Worm (Caenorhabditis elegans) whole organism, mixed stage, embryonic: ENCODE measurements around the gene pnn-1.

Experiments
- M03D4.4 ChIP-seq: sonication (generic microtip); optimal IDR thresholded peaks from 2 replicates; lab custom pipeline; 2017; ENCODE audit warnings: mild to moderate bottlenecking, missing genetic modification characterization, missing compliant biosample characterization
- bed-3 ChIP-seq: fragments of 200-800 bp; sonication (Bioruptor generic); optimal IDR thresholded peaks from 3 replicates; lab custom pipeline; 2018; ENCODE audit warnings: mild to moderate bottlenecking, missing genetic modification characterization, moderate library complexity, missing compliant biosample characterization
- blmp-1 ChIP-seq: fragments of 150-350 bp; optimal IDR thresholded peaks from 2 replicates; lab custom pipeline; 2014; ENCODE audit warnings: missing biosample characterization, missing genetic modification characterization
- ceh-39 ChIP-seq: fragments of 150-350 bp; optimal IDR thresholded peaks from 2 replicates; lab custom pipeline; 2014; ENCODE audit warnings: missing biosample characterization, missing genetic modification characterization
- ceh-43 ChIP-seq: fragments of 200-800 bp; sonication (Bioruptor generic); optimal IDR thresholded peaks from 2 replicates; lab custom pipeline; 2018; ENCODE audit warnings: mild to moderate bottlenecking, missing genetic modification characterization, moderate library complexity, missing compliant biosample characterization
- ces-1 ChIP-seq: fragments of 150-350 bp; optimal IDR thresholded peaks from 2 replicates; lab custom pipeline; 2014; ENCODE audit warnings: missing biosample characterization, missing genetic modification reagents, missing genetic modification characterization
- cnd-1 ChIP-seq: fragments of 200-800 bp; sonication (Bioruptor generic); optimal IDR thresholded peaks from 2 replicates; lab custom pipeline; 2018; ENCODE audit warnings: mild to moderate bottlenecking, missing genetic modification characterization, missing compliant biosample characterization
- elt-3 ChIP-seq: fragments of 150-350 bp; optimal IDR thresholded peaks from 2 replicates; lab custom pipeline; 2014; ENCODE audit warnings: missing biosample characterization, missing genetic modification characterization
- flh-1 ChIP-seq: fragments of 200-800 bp; sonication (Bioruptor generic); optimal IDR thresholded peaks from 2 replicates; lab custom pipeline; 2018; ENCODE audit warnings: mild to moderate bottlenecking, missing genetic modification characterization, moderate library complexity, missing compliant biosample characterization
- ham-2 ChIP-seq: fragments of 200-800 bp; sonication (Bioruptor generic); optimal IDR thresholded peaks from 2 replicates; lab custom pipeline; 2018; ENCODE audit warnings: mild to moderate bottlenecking, missing genetic modification characterization, missing compliant biosample characterization
- hlh-1 ChIP-seq: fragments of 150-350 bp; optimal IDR thresholded peaks from 2 replicates; lab custom pipeline; 2014; ENCODE audit warnings: missing biosample characterization, missing genetic modification reagents, missing genetic modification characterization
- lin-13 ChIP-seq: fragments of 150-350 bp; optimal IDR thresholded peaks from 2 replicates; lab custom pipeline; 2014; ENCODE audit warnings: missing biosample characterization, missing genetic modification characterization
- lin-32 ChIP-seq: fragments of 200-800 bp; sonication (Bioruptor generic); optimal IDR thresholded peaks from 2 replicates; lab custom pipeline; 2018; ENCODE audit warnings: mild to moderate bottlenecking, missing genetic modification characterization, missing compliant biosample characterization
- lsy-2 ChIP-seq: fragments of 150-350 bp; optimal IDR thresholded peaks from 2 replicates; lab custom pipeline; 2014; ENCODE audit warnings: missing biosample characterization, missing genetic modification characterization
- mab-5 ChIP-seq: fragments of 150-350 bp; optimal IDR thresholded peaks from 2 replicates; lab custom pipeline; 2014; ENCODE audit warnings: missing biosample characterization, missing genetic modification characterization
- mep-1 ChIP-seq: fragments of 150-350 bp; optimal IDR thresholded peaks from 2 replicates; lab custom pipeline; 2017; ENCODE audit warnings: missing biosample characterization, missing genetic modification reagents, missing genetic modification characterization, inconsistent platforms
- nhr-2 ChIP-seq: fragments of 150-350 bp; optimal IDR thresholded peaks from 2 replicates; lab custom pipeline; 2014; ENCODE audit warnings: missing biosample characterization, missing genetic modification characterization
- nhr-237 ChIP-seq: fragments of 150-350 bp; optimal IDR thresholded peaks from 2 replicates; lab custom pipeline; 2014; ENCODE audit warnings: missing biosample characterization, missing genetic modification characterization
- nhr-28 ChIP-seq: fragments of 150-350 bp; optimal IDR thresholded peaks from 2 replicates; lab custom pipeline; 2014; ENCODE audit warnings: missing biosample characterization, missing genetic modification characterization
- nhr-76 ChIP-seq: sonication (generic microtip); optimal IDR thresholded peaks from 2 replicates; lab custom pipeline; 2017; ENCODE audit warnings: missing biosample characterization, missing genetic modification characterization
- pha-4 ChIP-seq: fragments of 150-350 bp; optimal IDR thresholded peaks from 2 replicates; lab custom pipeline; 2018; ENCODE audit warnings: missing biosample characterization, missing genetic modification reagents, missing genetic modification characterization
- sem-2 ChIP-seq: fragments of 200-800 bp; sonication (Bioruptor generic); optimal IDR thresholded peaks from 2 replicates; lab custom pipeline; 2018; ENCODE audit warnings: mild to moderate bottlenecking, missing genetic modification characterization, missing compliant biosample characterization
- snpc-4 ChIP-seq: fragments of 150-350 bp; optimal IDR thresholded peaks from 2 replicates; lab custom pipeline; 2014; ENCODE audit warnings: missing biosample characterization, missing genetic modification characterization
- sptf-1 ChIP-seq: sonication (generic microtip); optimal IDR thresholded peaks from 2 replicates; lab custom pipeline; 2017; ENCODE audit warnings: mild to moderate bottlenecking, missing genetic modification characterization, moderate library complexity, missing compliant biosample characterization
- tbx-8 ChIP-seq: fragments of 200-800 bp; sonication (Bioruptor generic); optimal IDR thresholded peaks from 2 replicates; lab custom pipeline; 2018; ENCODE audit warnings: mild to moderate bottlenecking, missing genetic modification characterization, moderate library complexity, missing compliant biosample characterization
- unc-120 ChIP-seq: sonication (generic microtip); optimal IDR thresholded peaks from 2 replicates; lab custom pipeline; 2017; ENCODE audit warnings: missing genetic modification characterization, missing compliant biosample characterization; ENCODE audit not compliant: poor library complexity, severe bottlenecking
- unc-39 ChIP-seq: fragments of 150-350 bp; optimal IDR thresholded peaks from 2 replicates; lab custom pipeline; 2014; ENCODE audit warnings: missing biosample characterization, missing genetic modification characterization
- ztf-11 ChIP-seq: fragments of 150-350 bp; optimal IDR thresholded peaks from 2 replicates; lab custom pipeline; 2014; ENCODE audit warnings: missing biosample characterization, missing genetic modification characterization

pnn-1 gene

DNA sequence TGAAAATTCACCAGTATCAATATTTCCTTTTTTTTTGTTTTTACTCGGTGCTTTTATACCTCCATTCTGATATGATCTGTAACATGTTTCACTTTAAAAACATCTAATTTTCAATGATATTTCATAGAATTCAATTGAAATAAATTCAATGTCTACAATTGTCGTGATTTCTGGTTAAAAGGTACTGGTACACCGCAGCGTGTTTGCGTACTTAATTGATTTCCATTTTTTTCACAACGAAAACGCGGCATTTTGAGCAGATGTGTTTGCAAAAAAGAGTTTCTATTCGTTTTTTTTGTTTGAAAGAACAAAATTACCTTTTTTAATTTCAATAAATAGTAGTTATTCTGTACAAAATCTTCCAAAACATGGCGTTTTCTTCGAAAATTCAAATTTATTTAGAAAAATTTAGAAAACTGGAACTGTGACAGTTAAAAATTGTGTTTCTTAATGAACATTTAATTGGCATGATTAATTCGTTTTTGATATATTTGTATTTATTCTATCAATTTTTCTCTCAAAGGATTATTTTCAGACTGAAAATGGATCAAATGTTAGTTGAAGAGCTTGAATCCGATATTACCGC is at the start of gene pnn-1:
Gene pnn-1, plus strand, starts transcription at position 536 of the 586 bp plus-strand sequence.
- no peak for TF ChIP-seq nhr-76 (tag; lab: Kevin White, UChicago)
- TF ChIP-seq sem-2 (GFP tag; lab: Kevin White, UChicago): no peak
- TF ChIP-seq ceh-39: no peak
- TF ChIP-seq ces-1 (GFP tag; lab: Kevin White, UChicago): peak; percentile 79
- TF ChIP-seq mep-1: peak; percentile 15
- peak; percentile 57 for TF ChIP-seq lsy-2

DNA sequence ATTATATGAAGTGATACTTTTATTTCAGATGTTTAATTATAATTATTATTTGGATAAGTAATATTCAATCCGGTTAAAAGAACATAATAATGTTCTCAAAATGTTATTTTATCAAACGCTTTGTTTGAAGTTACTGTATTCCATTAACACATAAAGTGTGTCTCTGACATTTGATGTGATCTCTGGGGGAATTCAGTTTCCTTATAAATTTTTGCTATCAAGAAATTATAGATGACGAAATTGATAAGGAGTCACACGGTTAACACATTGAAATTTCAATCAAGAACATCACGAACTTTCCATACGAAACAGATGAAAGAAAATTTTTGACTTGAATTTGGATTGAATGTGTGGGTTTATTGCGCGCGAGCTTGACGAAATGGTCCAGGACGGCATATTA is 49.2 kb upstream of the pnn-1 start:
- TF ChIP-seq nhr-237 (tag; lab: Kevin White, UChicago): no peak
- TF ChIP-seq nhr-28: no peak
- no peak for TF ChIP-seq ceh-43 (GFP tag; lab: Kevin White, UChicago)
- TF ChIP-seq sptf-1 (tag; lab: Kevin White, UChicago): no peak
- TF ChIP-seq lsy-2: no peak
- TF ChIP-seq flh-1 (GFP tag; lab: Kevin White, UChicago): no peak
- no peak for TF ChIP-seq elt-3 (tag; lab: Kevin White, UChicago)
- no peak for TF ChIP-seq bed-3 (GFP tag; lab: Kevin White, UChicago)
- TF ChIP-seq pha-4 (tag; lab: Kevin White, UChicago): no peak
- no peak for TF ChIP-seq mep-1
- TF ChIP-seq blmp-1 (tag; lab: Kevin White, UChicago): no peak
- TF ChIP-seq lin-13 (tag; lab: Kevin White, UChicago): no peak
- TF ChIP-seq M03D4.4 (tag; lab: Kevin White, UChicago): no peak
- TF ChIP-seq lin-32 (GFP tag; lab: Kevin White, UChicago): no peak
- no peak for TF ChIP-seq cnd-1
- TF ChIP-seq, all 35 proteins: peak for 0

DNA sequence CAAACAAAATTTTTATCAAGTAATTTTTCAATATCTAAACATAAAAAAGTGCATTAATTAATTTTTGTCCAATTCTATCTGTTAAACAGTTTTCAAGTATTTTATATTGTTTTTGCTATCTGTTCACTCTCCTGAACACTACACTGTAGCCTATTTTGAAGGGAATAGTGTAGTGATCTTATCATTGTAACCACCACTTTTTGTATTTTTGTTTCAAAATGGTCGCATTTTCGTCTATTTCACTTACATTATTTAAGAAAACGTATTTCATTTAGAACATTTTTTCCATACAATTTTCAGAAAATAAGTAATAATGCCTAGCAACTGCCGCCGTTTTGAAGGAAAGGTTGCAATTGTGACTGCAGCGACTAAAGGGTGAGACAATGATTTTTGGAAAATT is 48.6 kb upstream of the pnn-1 start, which contains the start of gene dhrs-4:
Gene dhrs-4, plus strand, starts transcription at position 301 of the 400 bp plus-strand sequence.
- TF ChIP-seq blmp-1 (tag; lab: Kevin White, UChicago) (no peak), unc-120 (tag; lab: Kevin White, UChicago) (no peak)
- TF ChIP-seq, all 35 proteins: peak for 0

DNA sequence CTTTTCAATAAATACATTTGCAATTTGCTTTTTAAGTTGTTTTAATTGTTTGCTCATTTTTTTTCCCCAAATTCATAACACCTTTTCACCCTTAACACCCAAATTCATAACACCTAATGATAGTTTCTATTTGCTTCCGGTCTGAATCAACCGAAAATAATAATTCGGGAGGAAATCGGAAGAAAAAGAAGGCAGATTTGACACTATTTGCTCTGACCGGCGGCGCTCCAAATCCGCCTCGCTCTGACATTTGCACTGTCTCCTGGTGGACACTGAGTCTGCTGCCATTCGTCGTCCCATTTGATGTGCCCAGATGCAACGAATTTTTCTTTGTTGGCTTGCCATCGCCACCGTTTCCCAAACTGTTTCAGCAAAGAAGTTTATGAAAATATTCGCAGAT is 46.8 kb upstream of the pnn-1 start, which contains the start of gene pqn-67:
Gene pqn-67, plus strand, starts transcription at position 301 of the 400 bp plus-strand sequence.
- no peak for TF ChIP-seq blmp-1 (tag; lab: Kevin White, UChicago)
- no peak for TF ChIP-seq mab-5 (tag; lab: Kevin White, UChicago)
- TF ChIP-seq hlh-1 (tag; lab: Kevin White, UChicago): no peak
- no peak for TF ChIP-seq ztf-11 (tag; lab: Kevin White, UChicago)
- no peak for TF ChIP-seq nhr-2
- no peak for TF ChIP-seq tbx-8
- TF ChIP-seq unc-39: no peak

DNA sequence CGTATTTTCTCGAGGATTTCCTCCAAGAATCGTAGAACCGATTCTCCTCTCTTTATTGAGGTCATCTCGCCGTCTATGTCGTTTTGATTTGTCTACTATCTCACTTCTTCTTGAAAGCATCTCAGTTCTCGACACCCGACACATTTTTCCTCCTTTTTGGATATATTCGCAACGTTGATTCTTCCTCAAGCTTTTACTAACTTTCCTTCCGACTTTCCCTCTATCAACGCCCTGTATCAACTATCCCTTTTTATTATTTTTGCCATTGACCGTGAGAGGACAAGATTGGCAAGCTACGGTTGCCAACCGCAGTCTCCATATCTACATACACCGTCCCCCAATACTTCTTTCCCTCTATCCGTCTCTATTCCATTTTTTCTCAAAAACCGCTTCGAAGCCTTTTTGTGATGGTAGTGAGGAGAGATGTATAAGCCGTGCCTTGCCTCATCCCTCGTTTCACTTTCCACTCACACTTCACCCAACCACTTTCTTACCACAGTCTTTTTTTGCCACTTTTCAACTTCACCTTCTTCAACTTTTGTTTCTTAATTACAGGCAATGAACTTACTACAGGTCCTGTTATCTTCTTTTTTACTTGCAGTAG is 41.9 kb upstream of the pnn-1 start, which contains the start of gene T16G1.2:
Gene T16G1.2, plus strand, starts transcription at position 554 of the 604 bp plus-strand sequence.
- TF ChIP-seq unc-39 (no peak), blmp-1 (tag; lab: Kevin White, UChicago) (peak; percentile 24)
- TF ChIP-seq, all 35 proteins: peak for 1

DNA sequence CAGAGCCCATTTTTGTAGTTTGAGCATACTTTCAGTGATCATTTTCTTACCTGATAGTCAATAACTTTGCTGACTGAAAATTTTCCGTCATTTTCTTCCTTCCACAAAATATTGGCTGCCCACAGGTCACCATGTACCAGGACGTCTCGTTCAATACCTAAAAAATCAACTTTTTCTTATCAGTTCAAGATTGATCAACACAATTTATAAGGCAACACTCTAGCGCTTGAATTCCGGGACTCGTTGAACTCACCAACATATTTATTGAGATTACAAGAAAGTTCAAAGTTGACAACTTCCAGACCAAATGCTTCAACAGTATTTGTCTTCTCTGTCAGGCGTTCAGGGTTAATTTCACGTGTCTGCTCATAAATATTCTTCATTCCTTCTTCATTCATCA is 37.3 kb upstream of the pnn-1 start:
- no peak for TF ChIP-seq ham-2 (GFP tag; lab: Kevin White, UChicago)
- TF ChIP-seq mab-5 (tag; lab: Kevin White, UChicago): no peak

DNA sequence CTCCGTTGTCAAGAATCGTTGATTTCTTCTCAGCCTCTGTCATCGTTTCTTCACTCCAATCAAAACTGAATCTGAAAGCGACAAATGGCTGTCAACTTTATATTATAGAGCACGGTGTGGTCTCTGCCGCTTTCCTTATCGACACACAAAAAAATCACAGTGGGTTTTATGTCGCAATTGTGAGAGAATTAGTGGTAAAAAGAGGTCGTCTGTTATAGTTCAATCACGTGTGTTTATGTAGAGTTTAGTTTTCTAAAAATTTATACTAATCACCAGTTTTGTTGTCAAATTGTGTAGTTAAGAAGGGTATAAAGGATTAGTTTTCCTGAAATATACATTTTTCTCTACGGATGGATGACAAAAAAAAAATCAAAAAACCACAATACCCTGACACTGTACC is 35.9 kb upstream of the pnn-1 start, which contains the start of gene T16G1.7:
Gene T16G1.7, minus strand, starts transcription at position 137 of the 400 bp plus-strand sequence.
- no peak for TF ChIP-seq snpc-4 (tag; lab: Kevin White, UChicago)
